Worm (Caenorhabditis elegans) whole organism, midembryonic: ENCODE results near the gene F36H12.5.
"Not testable (repeated sequence)": the region's sequence is repeated elsewhere in the genome, so short reads cannot be mapped to it uniquely, and the experiment has no call there.

Source experiments
- cog-1 ChIP-seq: sonication (generic microtip); optimal IDR thresholded peaks from 2 replicates; lab custom pipeline; 2016; ENCODE audit warnings: missing genetic modification characterization, missing compliant biosample characterization
- klf-2 ChIP-seq: fragments of 200-800 bp; sonication (Bioruptor generic); conservative IDR thresholded peaks from 2 replicates; pipeline ENCODE4 v1.3.6; 2022; ENCODE audit warnings: missing genetic modification reagents, missing genetic modification characterization, missing compliant biosample characterization
- med-1 ChIP-seq: sonication (generic microtip); optimal IDR thresholded peaks from 2 replicates; lab custom pipeline; 2017; ENCODE audit warnings: missing genetic modification characterization, mild to moderate bottlenecking, missing compliant biosample characterization, antibody characterized with exemption, missing genetic modification reagents; ENCODE audit not compliant: insufficient read depth
- ref-1 ChIP-seq: fragments of 200-800 bp; sonication (Bioruptor generic); conservative IDR thresholded peaks from 2 replicates; pipeline ENCODE4 v1.3.6; 2022; ENCODE audit warnings: missing genetic modification reagents, missing genetic modification characterization, missing compliant biosample characterization
- tab-1 ChIP-seq: fragments of 200-800 bp; sonication (Bioruptor generic); IDR thresholded peaks from 2 replicates; pipeline ENCODE4 v1.3.6; 2022; ENCODE audit warnings: missing genetic modification characterization, missing compliant biosample characterization
- ztf-23 ChIP-seq: fragments of 200-800 bp; sonication (Bioruptor generic); IDR thresholded peaks from 2 replicates; pipeline ENCODE4 v1.3.6; 2022; ENCODE audit warnings: missing genetic modification reagents, missing genetic modification characterization, missing compliant biosample characterization

- TF ChIP-seq tab-1 (GFP tag; lab: Robert Waterston, UW); cog-1 (tag; lab: Kevin White, UChicago); med-1 (GFP tag; lab: Kevin White, UChicago); klf-2 (GFP tag; lab: Robert Waterston, UW); ref-1 (GFP tag; lab: Robert Waterston, UW); ztf-23: not testable (repeated sequence)
Observed at ce11 chrIV:5254678-5255077, 11.9 kb upstream of the F36H12.5 start, which contains the start of gene F36H12.10.
